Fruit fly (Drosophila melanogaster) whole organism, prepupa: Measurements from ENCODE around the gene CG2938.
A peak's percentile ranks its signal among the peaks of the same experiment; 100 is the strongest.

Experiments
- CG10631 ChIP-seq: fragments of 200-800 bp; sonication (Bioruptor generic); optimal IDR thresholded peaks from 2 replicates; lab custom pipeline; 2016; ENCODE audit warnings: missing biosample characterization, missing genetic modification characterization
- CG11762 ChIP-seq: fragments of 200-800 bp; sonication (Bioruptor generic); optimal IDR thresholded peaks from 3 replicates; lab custom pipeline; 2016; ENCODE audit warnings: missing biosample characterization, missing genetic modification characterization; ENCODE audit not compliant: insufficient read depth
- CG15336 ChIP-seq: fragments of 200-800 bp; sonication (Bioruptor generic); IDR thresholded peaks from 2 replicates; pipeline ENCODE4 v1.3.6; 2022; ENCODE audit warnings: missing biosample characterization, missing genetic modification characterization
- CG1621 ChIP-seq: fragments of 200-800 bp; sonication (Bioruptor generic); optimal IDR thresholded peaks from 3 replicates; lab custom pipeline; 2018; ENCODE audit warnings: missing biosample characterization, mild to moderate bottlenecking, missing genetic modification characterization
- CG3032 ChIP-seq: fragments of 200-800 bp; optimal IDR thresholded peaks from 2 replicates; lab custom pipeline; 2019; ENCODE audit warnings: missing biosample characterization, mild to moderate bottlenecking, missing genetic modification characterization, moderate library complexity
- CG31627 ChIP-seq: fragments of 200-800 bp; sonication (Bioruptor generic); optimal IDR thresholded peaks from 3 replicates; lab custom pipeline; 2016; ENCODE audit warnings: missing biosample characterization, missing genetic modification characterization
- CG32006 ChIP-seq: fragments of 200-800 bp; sonication (Bioruptor generic); optimal IDR thresholded peaks from 3 replicates; lab custom pipeline; 2017; ENCODE audit warnings: missing biosample characterization, mild to moderate bottlenecking, missing genetic modification characterization
- CG34406 ChIP-seq: fragments of 200-800 bp; sonication (Bioruptor generic); optimal IDR thresholded peaks from 3 replicates; lab custom pipeline; 2016; ENCODE audit warnings: missing biosample characterization, missing genetic modification characterization
- CG3919 ChIP-seq: fragments of 200-800 bp; sonication (Bioruptor generic); optimal IDR thresholded peaks from 3 replicates; lab custom pipeline; 2016; ENCODE audit warnings: missing biosample characterization, missing genetic modification characterization
- CG6163 ChIP-seq: fragments of 200-800 bp; sonication (Bioruptor generic); IDR thresholded peaks from 3 replicates; pipeline ENCODE4 v1.3.6; 2022; ENCODE audit warnings: missing biosample characterization, missing genetic modification characterization
- CG6792 ChIP-seq: fragments of 200-800 bp; sonication (Bioruptor generic); optimal IDR thresholded peaks from 3 replicates; lab custom pipeline; 2016; ENCODE audit warnings: missing biosample characterization, missing genetic modification characterization
- CG7368 ChIP-seq: fragments of 200-800 bp; sonication (Bioruptor generic); optimal IDR thresholded peaks from 3 replicates; lab custom pipeline; 2016; ENCODE audit warnings: missing biosample characterization, missing genetic modification characterization
- CG8632 ChIP-seq: fragments of 200-800 bp; sonication (Bioruptor generic); optimal IDR thresholded peaks from 3 replicates; lab custom pipeline; 2016; ENCODE audit warnings: missing biosample characterization, missing genetic modification characterization
- Eip75B ChIP-seq: fragments of 200-800 bp; sonication (Bioruptor generic); optimal IDR thresholded peaks from 3 replicates; lab custom pipeline; 2016; ENCODE audit warnings: missing biosample characterization, missing genetic modification characterization
- Eip78C ChIP-seq: fragments of 200-800 bp; sonication (Bioruptor generic); peaks from one replicate; lab custom pipeline; 2016; ENCODE audit warnings: missing biosample characterization, missing genetic modification characterization
- Hr38 ChIP-seq: sonication (Bioruptor generic); optimal IDR thresholded peaks from 2 replicates; lab custom pipeline; 2016; ENCODE audit warnings: missing biosample characterization, missing genetic modification characterization
- Hr39 ChIP-seq: fragments of 200-800 bp; sonication (Bioruptor generic); optimal IDR thresholded peaks from 2 replicates; lab custom pipeline; 2016; ENCODE audit warnings: missing biosample characterization, missing genetic modification characterization
- Hr4 ChIP-seq: fragments of 200-800 bp; sonication (Bioruptor generic); optimal IDR thresholded peaks from 3 replicates; lab custom pipeline; 2016; ENCODE audit warnings: missing biosample characterization, missing genetic modification characterization
- Lpt ChIP-seq: fragments of 200-800 bp; sonication (Bioruptor generic); optimal IDR thresholded peaks from 3 replicates; lab custom pipeline; 2016; ENCODE audit warnings: missing biosample characterization, missing genetic modification characterization
- Met ChIP-seq: fragments of 200-800 bp; sonication (Bioruptor generic); optimal IDR thresholded peaks from 3 replicates; lab custom pipeline; 2016; ENCODE audit warnings: missing biosample characterization, missing genetic modification characterization
- Sox14 ChIP-seq: fragments of 200-800 bp; sonication (Bioruptor generic); optimal IDR thresholded peaks from 3 replicates; lab custom pipeline; 2016; ENCODE audit warnings: missing biosample characterization, missing genetic modification characterization
- Sox15 ChIP-seq: fragments of 200-800 bp; sonication (Bioruptor generic); optimal IDR thresholded peaks from 3 replicates; lab custom pipeline; 2016; ENCODE audit warnings: missing biosample characterization, missing genetic modification characterization
- achi ChIP-seq: fragments of 200-800 bp; sonication (Bioruptor generic); optimal IDR thresholded peaks from 3 replicates; lab custom pipeline; 2016; ENCODE audit warnings: missing biosample characterization, missing genetic modification characterization
- eg ChIP-seq: fragments of 200-800 bp; sonication (Bioruptor generic); IDR thresholded peaks from 3 replicates; pipeline ENCODE4 v1.3.6; 2022; ENCODE audit warnings: missing biosample characterization, missing genetic modification characterization
- esn ChIP-seq: fragments of 200-800 bp; sonication (Bioruptor generic); optimal IDR thresholded peaks from 2 replicates; lab custom pipeline; 2016; ENCODE audit warnings: missing biosample characterization, mild to moderate bottlenecking, missing genetic modification characterization, moderate library complexity
- fd59A ChIP-seq: fragments of 200-800 bp; sonication (Bioruptor generic); optimal IDR thresholded peaks from 2 replicates; lab custom pipeline; 2017; ENCODE audit warnings: missing biosample characterization, mild to moderate bottlenecking, missing genetic modification characterization, missing genetic modification reagents
- fd85E ChIP-seq: fragments of 200-800 bp; sonication (Bioruptor generic); optimal IDR thresholded peaks from 3 replicates; lab custom pipeline; 2016; ENCODE audit warnings: missing biosample characterization, missing genetic modification characterization
- fkh ChIP-seq: fragments of 200-800 bp; sonication (Bioruptor generic); optimal IDR thresholded peaks from 3 replicates; lab custom pipeline; 2017; ENCODE audit warnings: missing biosample characterization, mild to moderate bottlenecking, missing genetic modification characterization, moderate library complexity
- lz ChIP-seq: fragments of 200-800 bp; sonication (Bioruptor generic); optimal IDR thresholded peaks from 3 replicates; lab custom pipeline; 2016; ENCODE audit warnings: missing biosample characterization, missing genetic modification characterization
- salr ChIP-seq, 2 experiments: fragments of 200-800 bp; sonication (Bioruptor generic); optimal IDR thresholded peaks; 3 replicates each; lab custom pipeline; 2016 to 2018; ENCODE audit warnings: missing biosample characterization in 2 of 2, missing genetic modification characterization in 2 of 2, mild to moderate bottlenecking in 1 of 2
- ss ChIP-seq, 2 experiments: fragments of 200-800 bp; sonication (Bioruptor generic); optimal IDR thresholded peaks; 2 replicates in 1 of 2; 3 replicates in 1 of 2; lab custom pipeline; 2017 to 2018; ENCODE audit warnings: mild to moderate bottlenecking in 2 of 2, missing biosample characterization in 2 of 2, missing genetic modification characterization in 2 of 2, moderate library complexity in 1 of 2
- svp ChIP-seq: fragments of 200-800 bp; sonication (Bioruptor generic); peaks from one replicate; lab custom pipeline; 2016; ENCODE audit warnings: missing biosample characterization, missing genetic modification characterization
- vri ChIP-seq: fragments of 200-800 bp; sonication (Bioruptor generic); optimal IDR thresholded peaks from 3 replicates; lab custom pipeline; 2016; ENCODE audit warnings: missing biosample characterization, mild to moderate bottlenecking, missing genetic modification characterization

Gene CG2938

DNA sequence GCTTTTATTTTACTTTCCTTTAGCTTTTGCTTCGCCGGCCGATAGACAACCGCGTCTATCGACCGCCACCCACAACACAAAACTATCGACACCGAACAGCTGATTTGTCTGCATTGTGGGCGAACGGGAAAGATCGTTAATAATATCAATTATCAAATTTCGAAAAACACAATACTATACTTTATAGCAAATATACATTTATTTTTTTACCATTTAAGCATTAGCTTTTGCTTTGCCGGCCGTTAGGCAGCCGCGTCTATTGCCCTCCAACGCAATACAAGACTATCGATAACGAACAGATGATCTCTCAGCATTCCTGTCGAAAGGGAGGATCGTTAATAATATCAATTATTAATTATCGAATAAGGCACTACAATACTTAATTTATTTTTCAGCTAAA lies at the start of gene CG2938, which contains the start of gene Glos:
Gene CG2938 (minus strand): TSS at position 296 of the 400 bp plus-strand sequence.
Gene Glos (plus strand): TSS at position 344 of the 400 bp plus-strand sequence.
- TF ChIP-seq Sox15 (GFP tag; lab: Kevin White, UChicago): no peak
- TF ChIP-seq Eip78C: peak; percentile 73
- no peak for TF ChIP-seq Lpt
- no peak for TF ChIP-seq CG6792 (GFP tag; lab: Kevin White, UChicago)
- no peak for TF ChIP-seq esn (GFP tag; lab: Kevin White, UChicago)
- no peak for TF ChIP-seq CG32006 (GFP tag; lab: Kevin White, UChicago)
- TF ChIP-seq Sox14 (GFP tag; lab: Kevin White, UChicago): peak; percentile 20
- TF ChIP-seq svp: peak; percentile 21
- no peak for TF ChIP-seq eg (GFP tag; lab: Robert Waterston, UW)
- TF ChIP-seq salr (GFP tag; optimal IDR thresholded peaks at IDR 0.05; lab: Kevin White, UChicago): no peak
- TF ChIP-seq Met: peak; percentile 10
- no peak for TF ChIP-seq fd59A (GFP tag; lab: Kevin White, UChicago)

- TF ChIP-seq Eip75B (GFP tag; lab: Kevin White, UChicago): no peak
- no peak for TF ChIP-seq Hr4
- TF ChIP-seq CG8632 (GFP tag; lab: Kevin White, UChicago): no peak
- no peak for TF ChIP-seq CG6163
- TF ChIP-seq achi: no peak
- TF ChIP-seq CG32006 (GFP tag; lab: Kevin White, UChicago): no peak
- peak; percentile 49 for TF ChIP-seq svp
- no peak for TF ChIP-seq CG11762
- TF ChIP-seq fkh (GFP tag; lab: Kevin White, UChicago): no peak
- no peak for TF ChIP-seq Hr39 (GFP tag; lab: Kevin White, UChicago)
- TF ChIP-seq fd59A (GFP tag; lab: Kevin White, UChicago): no peak
- TF ChIP-seq Hr38 (GFP tag; lab: Kevin White, UChicago): no peak
- no peak for TF ChIP-seq CG34406 (GFP tag; lab: Kevin White, UChicago)
- TF ChIP-seq Sox15 (GFP tag; lab: Kevin White, UChicago): no peak
- TF ChIP-seq Eip78C: peak; percentile 48
Measured at dm6 chrX:3971250-3971649, 35.0 kb upstream of the CG2938 start, which contains the start of gene CG6414. Gene CG6414, minus strand, starts transcription at chrX:3971350.

- TF ChIP-seq CG7368 (GFP tag; lab: Kevin White, UChicago) (no peak), CG10631 (GFP tag; lab: Kevin White, UChicago) (no peak), CG3032 (tag; lab: Kevin White, UChicago) (peak; percentile 29), CG31627 (peak; percentile 0), Eip78C (no peak), Hr4 (no peak), fkh (GFP tag; lab: Kevin White, UChicago) (peak; percentile 92), Sox14 (GFP tag; lab: Kevin White, UChicago) (no peak)
- TF ChIP-seq, all 60 proteins: peak for 3
Measured at dm6 chrX:3968346-3969044, 32.2 kb upstream of the CG2938 start, which contains the start of gene CG6428. Gene CG6428, minus strand, starts transcription at chrX:3968655.

DNA sequence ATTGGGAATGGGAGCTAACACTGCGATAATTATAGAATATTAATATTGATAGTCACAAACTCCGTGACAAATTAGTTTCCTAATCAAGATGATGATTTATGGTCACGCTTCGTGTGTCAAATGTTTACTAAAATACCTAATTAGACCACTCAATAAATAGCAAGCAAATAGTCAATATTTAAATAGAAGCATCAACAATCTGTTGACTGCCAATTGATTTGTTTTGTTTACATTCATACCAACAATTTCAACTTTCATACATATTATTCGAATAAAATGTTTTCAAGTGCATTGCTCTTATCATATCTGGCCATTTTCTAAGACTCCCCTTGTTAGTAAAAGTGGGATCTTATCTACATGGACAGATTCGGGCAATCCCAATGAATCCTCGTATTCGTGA lies 31.3 kb upstream of the CG2938 start:
- TF ChIP-seq ss (GFP tag; optimal IDR thresholded peaks at IDR 0.05; lab: Kevin White, UChicago) (no peak), Lpt (no peak), lz (GFP tag; lab: Kevin White, UChicago) (no peak), CG1621 (tag; lab: Kevin White, UChicago) (no peak), Eip78C (no peak), fd85E (GFP tag; lab: Kevin White, UChicago) (no peak), vri (GFP tag; lab: Kevin White, UChicago) (no peak)

dm6 chrX:3964965-3965420 lies 28.7 kb upstream of the CG2938 start, which contains the start of gene lva:
Gene lva, minus strand, starts transcription at chrX:3965327.
- TF ChIP-seq esn (GFP tag; lab: Kevin White, UChicago) (peak; percentile 12), CG15336 (GFP tag; lab: Robert Waterston, UW) (peak; percentile 37; the same call in 1 of the 2 replicates), eg (GFP tag; lab: Robert Waterston, UW) (peak; percentile 32; the same call in 1 of the 3 replicates), Eip75B (GFP tag; lab: Kevin White, UChicago) (no peak), CG3919 (GFP tag; lab: Kevin White, UChicago) (no peak)
